Fruit fly (Drosophila melanogaster) whole organism, embryonic: ENCODE measurements around the gene Mms19.

ENCODE experiments used
- C15 ChIP-seq: fragments of 200-800 bp; sonication (Bioruptor generic); IDR thresholded peaks from 3 replicates; pipeline ENCODE4 v1.3.6; 2022; ENCODE audit warnings: missing biosample characterization, missing genetic modification characterization
- CG10565 ChIP-seq: fragments of 200-800 bp; sonication (Bioruptor generic); optimal IDR thresholded peaks from 3 replicates; lab custom pipeline; 2016; ENCODE audit warnings: missing biosample characterization, mild to moderate bottlenecking, missing genetic modification characterization
- CG10654 ChIP-seq: fragments of 200-800 bp; sonication (Bioruptor generic); optimal IDR thresholded peaks from 2 replicates; lab custom pipeline; 2016; ENCODE audit warnings: missing biosample characterization, missing genetic modification characterization
- CG11504 ChIP-seq: fragments of 200-800 bp; sonication (Bioruptor generic); optimal IDR thresholded peaks from 3 replicates; lab custom pipeline; 2019; ENCODE audit warnings: missing biosample characterization, mild to moderate bottlenecking, missing genetic modification characterization, moderate library complexity
- CG12942 ChIP-seq: fragments of 200-800 bp; sonication (Bioruptor generic); optimal IDR thresholded peaks from 3 replicates; lab custom pipeline; 2016; ENCODE audit warnings: missing biosample characterization, missing genetic modification characterization
- CG13894 ChIP-seq: fragments of 200-800 bp; sonication (Bioruptor generic); optimal IDR thresholded peaks from 3 replicates; lab custom pipeline; 2018; ENCODE audit warnings: missing biosample characterization, mild to moderate bottlenecking, missing genetic modification characterization, moderate library complexity
- CG15073 ChIP-seq: fragments of 200-800 bp; sonication (Bioruptor generic); optimal IDR thresholded peaks from 2 replicates; lab custom pipeline; 2016; ENCODE audit warnings: missing biosample characterization, missing genetic modification characterization
- CG15514 ChIP-seq: fragments of 200-800 bp; sonication (Bioruptor generic); optimal IDR thresholded peaks from 3 replicates; lab custom pipeline; 2017; ENCODE audit warnings: missing biosample characterization, missing genetic modification characterization, mild to moderate bottlenecking, moderate library complexity, missing genetic modification reagents
- CG1603 ChIP-seq: fragments of 200-800 bp; sonication (Bioruptor generic); optimal IDR thresholded peaks from 2 replicates; lab custom pipeline; 2019; ENCODE audit warnings: missing biosample characterization, mild to moderate bottlenecking, missing genetic modification characterization, moderate library complexity
- CG16863 ChIP-seq: fragments of 200-800 bp; sonication (Bioruptor generic); optimal IDR thresholded peaks from 3 replicates; lab custom pipeline; 2016; ENCODE audit warnings: missing biosample characterization, missing genetic modification characterization
- CG17328 ChIP-seq: fragments of 200-800 bp; sonication (Bioruptor generic); IDR thresholded peaks from 2 replicates; pipeline ENCODE4 v1.3.6; 2022; ENCODE audit warnings: missing biosample characterization, missing genetic modification characterization
- CG17829 ChIP-seq: fragments of 200-800 bp; optimal IDR thresholded peaks from 2 replicates; lab custom pipeline; 2019; ENCODE audit warnings: missing biosample characterization, mild to moderate bottlenecking, missing genetic modification characterization, moderate library complexity
- CG18011 ChIP-seq: fragments of 200-800 bp; sonication (Bioruptor generic); optimal IDR thresholded peaks from 2 replicates; lab custom pipeline; 2017; ENCODE audit warnings: missing biosample characterization, missing genetic modification characterization, mild to moderate bottlenecking, moderate library complexity, missing genotype
- CG3163 ChIP-seq: fragments of 200-800 bp; sonication (Bioruptor generic); optimal IDR thresholded peaks from 3 replicates; lab custom pipeline; 2016; ENCODE audit warnings: missing biosample characterization, missing genetic modification characterization
- CG4282 ChIP-seq: fragments of 200-800 bp; sonication (Bioruptor generic); optimal IDR thresholded peaks from 2 replicates; lab custom pipeline; 2016; ENCODE audit warnings: missing biosample characterization, missing genetic modification characterization
- CG9817 ChIP-seq: fragments of 200-800 bp; sonication (Bioruptor generic); optimal IDR thresholded peaks from 2 replicates; lab custom pipeline; 2018; ENCODE audit warnings: missing biosample characterization, mild to moderate bottlenecking, missing genetic modification characterization, moderate library complexity
- Eip74EF ChIP-seq, 2 experiments: fragments of 200-800 bp in 1 of 2; fragments of >200 bp in 1 of 2; sonication (Bioruptor generic) in 1 of 2; optimal IDR thresholded peaks; 2 replicates each; lab custom pipeline; 2017 to 2019; ENCODE audit warnings: missing biosample characterization in 2 of 2, missing genetic modification characterization in 2 of 2, mild to moderate bottlenecking in 1 of 2, moderate library complexity in 1 of 2
- GATAe ChIP-seq: fragments of 200-800 bp; sonication (Bioruptor generic); conservative IDR thresholded peaks from 2 replicates; pipeline ENCODE4 v1.3.6; 2022; ENCODE audit warnings: missing biosample characterization, missing genetic modification characterization
- HLH3B ChIP-seq: fragments of 200-800 bp; sonication (Bioruptor generic); IDR thresholded peaks from 2 replicates; pipeline ENCODE4 v1.3.6; 2022; ENCODE audit warnings: missing biosample characterization, missing genetic modification characterization
- HLH4C ChIP-seq: fragments of 200-800 bp; sonication (Bioruptor generic); IDR thresholded peaks from 3 replicates; pipeline ENCODE4 v1.3.6; 2022; ENCODE audit warnings: missing biosample characterization, missing genetic modification characterization; ENCODE audit not compliant: partially characterized antibody
- Lhr ChIP-seq: fragments of 200-800 bp; sonication (Bioruptor generic); optimal IDR thresholded peaks from 3 replicates; lab custom pipeline; 2017; ENCODE audit warnings: mild to moderate bottlenecking, missing biosample characterization, missing genetic modification reagents, missing genetic modification characterization
- Lpt ChIP-seq: fragments of >200 bp; optimal IDR thresholded peaks from 2 replicates; lab custom pipeline; 2018; ENCODE audit warnings: missing biosample characterization, missing genetic modification characterization
- MBD-R2 ChIP-seq: fragments of 200-800 bp; sonication (Bioruptor generic); IDR thresholded peaks from 2 replicates; pipeline ENCODE4 v1.3.6; 2022; ENCODE audit warnings: missing biosample characterization, missing genetic modification characterization
- Med ChIP-seq: fragments of 200-800 bp; sonication (Bioruptor generic); peaks from one replicate; lab custom pipeline; 2016; ENCODE audit warnings: missing biosample characterization, missing genetic modification characterization, mild to moderate bottlenecking, inconsistent platforms, moderate library complexity
- Meics ChIP-seq: fragments of 200-800 bp; sonication (Bioruptor generic); optimal IDR thresholded peaks from 2 replicates; lab custom pipeline; 2017; ENCODE audit warnings: missing biosample characterization, mild to moderate bottlenecking, missing genetic modification characterization
- PHDP ChIP-seq: fragments of 200-800 bp; sonication (Bioruptor generic); optimal IDR thresholded peaks from 3 replicates; lab custom pipeline; 2018; ENCODE audit warnings: missing biosample characterization, mild to moderate bottlenecking, missing genetic modification characterization, moderate library complexity
- Stat92E ChIP-seq, 3 experiments: fragments of >200 bp in 2 of 3; fragments of 200-800 bp in 1 of 3; sonication (Bioruptor generic) in 1 of 3; optimal IDR thresholded peaks; 2 replicates each; lab custom pipeline; 2017 to 2019; ENCODE audit warnings: missing biosample characterization in 3 of 3, missing genetic modification characterization in 3 of 3, mild to moderate bottlenecking in 1 of 3, moderate library complexity in 1 of 3
- Taf1 ChIP-seq: fragments of 200-800 bp; sonication (Bioruptor generic); IDR thresholded peaks from 2 replicates; pipeline ENCODE4 v1.3.6; 2022; ENCODE audit warnings: missing biosample characterization, missing genetic modification characterization
- Trl ChIP-seq, 3 experiments: fragments of >200 bp in 2 of 3; fragments of 200-800 bp in 1 of 3; sonication (Bioruptor generic) in 1 of 3; optimal IDR thresholded peaks; 2 replicates in 1 of 3; 3 replicates in 2 of 3; lab custom pipeline; 2016 to 2017; ENCODE audit warnings: missing biosample characterization in 1 of 3, missing genetic modification characterization in 1 of 3
- Usf ChIP-seq: fragments of 200-800 bp; sonication (Bioruptor generic); optimal IDR thresholded peaks from 2 replicates; lab custom pipeline; 2017; ENCODE audit warnings: missing genotype, missing biosample characterization, missing genetic modification characterization
- Xbp1 ChIP-seq: fragments of 200-800 bp; sonication (Bioruptor generic); optimal IDR thresholded peaks from 3 replicates; lab custom pipeline; 2016; ENCODE audit warnings: missing biosample characterization, mild to moderate bottlenecking, missing genetic modification characterization
- al ChIP-seq: fragments of 200-800 bp; sonication (Bioruptor generic); IDR thresholded peaks from 2 replicates; pipeline ENCODE4 v1.3.6; 2022; ENCODE audit warnings: missing biosample characterization, missing genetic modification characterization
- ara ChIP-seq: fragments of 200-800 bp; sonication (Bioruptor generic); IDR thresholded peaks from 2 replicates; pipeline ENCODE4 v1.3.6; 2022; ENCODE audit warnings: missing biosample characterization, missing genetic modification characterization
- ase ChIP-seq: fragments of 200-800 bp; sonication (Bioruptor generic); IDR thresholded peaks from 3 replicates; pipeline ENCODE4 v1.3.6; 2022; ENCODE audit warnings: missing biosample characterization, missing genetic modification characterization
- bbx ChIP-seq: fragments of 200-800 bp; sonication (Bioruptor generic); IDR thresholded peaks from 2 replicates; pipeline ENCODE4 v1.3.6; 2022; ENCODE audit warnings: missing biosample characterization, missing genetic modification characterization; ENCODE audit not compliant: partially characterized antibody
- br ChIP-seq: fragments of >200 bp; optimal IDR thresholded peaks from 2 replicates; lab custom pipeline; 2017
- chn ChIP-seq: fragments of 200-800 bp; sonication (Bioruptor generic); optimal IDR thresholded peaks from 2 replicates; lab custom pipeline; 2016; ENCODE audit warnings: missing biosample characterization, missing genetic modification characterization
- dm ChIP-seq: fragments of 200-800 bp; sonication (Bioruptor generic); optimal IDR thresholded peaks from 3 replicates; lab custom pipeline; 2016; ENCODE audit warnings: missing biosample characterization, missing genetic modification characterization
- dysf ChIP-seq: fragments of 200-800 bp; sonication (Bioruptor generic); IDR thresholded peaks from 3 replicates; pipeline ENCODE4 v1.3.6; 2022; ENCODE audit warnings: missing biosample characterization, missing genetic modification characterization
- fru ChIP-seq: fragments of >200 bp; optimal IDR thresholded peaks from 2 replicates; lab custom pipeline; 2017
- gsb-n ChIP-seq: fragments of 200-800 bp; sonication (Bioruptor generic); optimal IDR thresholded peaks from 3 replicates; lab custom pipeline; 2018; ENCODE audit warnings: missing biosample characterization, mild to moderate bottlenecking, missing genetic modification characterization
- jumu ChIP-seq: fragments of 200-800 bp; sonication (Bioruptor generic); optimal IDR thresholded peaks from 3 replicates; lab custom pipeline; 2016; ENCODE audit warnings: missing biosample characterization, missing genetic modification characterization
- ken ChIP-seq: fragments of 200-800 bp; sonication (Bioruptor generic); IDR thresholded peaks from 3 replicates; pipeline ENCODE4 v1.3.6; 2022; ENCODE audit warnings: missing biosample characterization, missing genetic modification characterization
- lov ChIP-seq, 2 experiments: fragments of 200-800 bp in 1 of 2; fragments of >200 bp in 1 of 2; sonication (Bioruptor generic) in 1 of 2; IDR thresholded peaks in 1 of 2; optimal IDR thresholded peaks in 1 of 2; 2 replicates in 1 of 2; 3 replicates in 1 of 2; pipeline versions ENCODE4 v1.3.6 to Lab custom; 2017 to 2022; ENCODE audit warnings: missing biosample characterization in 1 of 2, missing genetic modification characterization in 1 of 2
- p53 ChIP-seq: fragments of 200-800 bp; sonication (Bioruptor generic); optimal IDR thresholded peaks from 2 replicates; lab custom pipeline; 2016; ENCODE audit warnings: missing biosample characterization, missing genetic modification characterization
- pan ChIP-seq, 4 experiments: fragments of >200 bp in 3 of 4; fragments of 200-800 bp in 1 of 4; sonication (Bioruptor generic) in 1 of 4; optimal IDR thresholded peaks in 3 of 4; IDR thresholded peaks in 1 of 4; 2 replicates each; pipeline versions ENCODE4 v1.3.6 to Lab custom; 2017 to 2022; ENCODE audit warnings: missing biosample characterization in 2 of 4, missing genetic modification characterization in 2 of 4, mixed read lengths in 1 of 4
- sisA ChIP-seq: fragments of 200-800 bp; sonication (Bioruptor generic); IDR thresholded peaks from 2 replicates; pipeline ENCODE4 v1.3.6; 2022; ENCODE audit warnings: missing biosample characterization, missing genetic modification characterization
- sug ChIP-seq: fragments of 200-800 bp; optimal IDR thresholded peaks from 2 replicates; lab custom pipeline; 2019; ENCODE audit warnings: missing biosample characterization, mild to moderate bottlenecking, missing genetic modification characterization, moderate library complexity
- z ChIP-seq: fragments of 200-800 bp; sonication (Bioruptor generic); IDR thresholded peaks from 3 replicates; pipeline ENCODE4 v1.3.6; 2022; ENCODE audit warnings: missing biosample characterization, missing genetic modification characterization

Mms19 gene

dm6 chr3R:5251243-5251865 is 19.0 kb downstream of the Mms19 start, which contains the start of gene CtsF (continued):
- peak; percentile 54 for TF ChIP-seq CG17829 (tag; lab: Kevin White, UChicago)
- no peak for TF ChIP-seq br
- TF ChIP-seq CG18011 (GFP tag; lab: Kevin White, UChicago): no peak
- no peak for TF ChIP-seq lov (optimal IDR thresholded peaks at IDR 0.05; lab: Kevin White, UChicago)
- 0 out of 3 replicates have a peak, but pooled peaks have one; percentile 21 for TF ChIP-seq lov (GFP tag; IDR thresholded peaks at IDR 0.05; lab: Robert Waterston, UW)
- peak; percentile 32 for TF ChIP-seq CG4282 (GFP tag; lab: Kevin White, UChicago)
- TF ChIP-seq CG9817: no peak
- no peak for TF ChIP-seq CG15073
- TF ChIP-seq ara (GFP tag; lab: Robert Waterston, UW): no peak
- 0 out of 3 replicates have a peak, but pooled peaks have one; percentile 30 for TF ChIP-seq z (GFP tag; lab: Robert Waterston, UW)
- peak; percentile 89 for TF ChIP-seq CG15514 (GFP tag; lab: Kevin White, UChicago)
- TF ChIP-seq ase: no peak
- peak; percentile 14 for TF ChIP-seq jumu (GFP tag; lab: Kevin White, UChicago)
- TF ChIP-seq CG16863 (GFP tag; lab: Kevin White, UChicago): no peak
- TF ChIP-seq Eip74EF (GFP tag; optimal IDR thresholded peaks at IDR 0.05; lab: Kevin White, UChicago): peak in 1 of 2 experiments; percentile 22
- TF ChIP-seq MBD-R2 (GFP tag; lab: Robert Waterston, UW): peak; percentile 70
- no peak for TF ChIP-seq al
- TF ChIP-seq Lpt (GFP tag; lab: Kevin White, UChicago): peak; percentile 33
- no peak for TF ChIP-seq GATAe (GFP tag; lab: Robert Waterston, UW)
- TF ChIP-seq Taf1: no peak
- peak; percentile 88 for TF ChIP-seq Med (GFP tag; lab: Kevin White, UChicago)
- TF ChIP-seq sisA: no peak
- peak; percentile 29 for TF ChIP-seq dm
- TF ChIP-seq dysf (GFP tag; lab: Robert Waterston, UW): no peak
- TF ChIP-seq chn (GFP tag; lab: Kevin White, UChicago): peak; percentile 15
- TF ChIP-seq HLH3B (GFP tag; lab: Robert Waterston, UW): no peak
- TF ChIP-seq fru (lab: Kevin White, UChicago): no peak
- TF ChIP-seq PHDP (tag; lab: Kevin White, UChicago): no peak
- TF ChIP-seq C15: no peak
- peak; percentile 99 for TF ChIP-seq bbx
- no peak for TF ChIP-seq CG10654 (GFP tag; lab: Kevin White, UChicago)
- peak; percentile 100 for TF ChIP-seq HLH4C (GFP tag; lab: Robert Waterston, UW)
- TF ChIP-seq Usf (GFP tag; lab: Kevin White, UChicago): no peak
- peak; percentile 14 for TF ChIP-seq Lhr
- TF ChIP-seq CG17328: no peak; the same call in 1 of the 2 replicates
- TF ChIP-seq CG3163 (GFP tag; lab: Kevin White, UChicago): no peak
- TF ChIP-seq ken (GFP tag; lab: Robert Waterston, UW): peak; percentile 40; the same call in 1 of the 3 replicates
- TF ChIP-seq Trl (optimal IDR thresholded peaks at IDR 0.05; lab: Kevin White, UChicago): peak in 1 of 2 experiments; percentile 37
- TF ChIP-seq Trl (GFP tag; optimal IDR thresholded peaks at IDR 0.05; lab: Kevin White, UChicago): no peak
- TF ChIP-seq CG12942: no peak
- no peak for TF ChIP-seq CG10565 (GFP tag; lab: Kevin White, UChicago)
- TF ChIP-seq p53: peak; percentile 0
- no peak for TF ChIP-seq pan (optimal IDR thresholded peaks at IDR 0.05; lab: Kevin White, UChicago)
- peak in 1 of 2 experiments; percentile 19 for TF ChIP-seq pan (GFP tag; optimal IDR thresholded peaks at IDR 0.05 in 1 of 2, IDR thresholded peaks at IDR 0.05 in 1 of 2)
- TF ChIP-seq gsb-n (tag; lab: Kevin White, UChicago): peak; percentile 6
- peak; percentile 13 for TF ChIP-seq CG11504 (tag; lab: Kevin White, UChicago)
- TF ChIP-seq Stat92E (GFP tag; optimal IDR thresholded peaks at IDR 0.05; lab: Kevin White, UChicago): peak in 1 of 3 experiments; percentile 27
- no peak for TF ChIP-seq Meics (GFP tag; lab: Kevin White, UChicago)
- TF ChIP-seq sug (tag; lab: Kevin White, UChicago): peak; percentile 69
- peak; percentile 48 for TF ChIP-seq CG1603 (tag; lab: Kevin White, UChicago)
- TF ChIP-seq Xbp1 (GFP tag; lab: Kevin White, UChicago): peak; percentile 12
- peak; percentile 64 for TF ChIP-seq CG13894
